Fruit fly (Drosophila melanogaster) ovary, adult (tissue): ENCODE measurements around the gene CG14441.

ENCODE experiments used
- CG17801 ChIP-seq: fragments of 200-800 bp; optimal IDR thresholded peaks from 2 replicates; lab custom pipeline; 2019; ENCODE audit warnings: missing biosample characterization, mild to moderate bottlenecking, missing genetic modification characterization, moderate library complexity; ENCODE audit not compliant: partially characterized antibody

CG14441 gene

dm6 chrX:6751964-6752363, 52.7 kb downstream of the CG14441 start:
- no peak for TF ChIP-seq CG17801 (GFP tag; lab: Kevin White, UChicago)

- no peak for TF ChIP-seq CG17801 (GFP tag; lab: Kevin White, UChicago)
Observed at dm6 chrX:6756175-6756718, 56.9 kb downstream of the CG14441 start, which contains the start of gene sov. Gene sov (plus strand): TSS chrX:6756322.

- no peak for TF ChIP-seq CG17801 (GFP tag; lab: Kevin White, UChicago)
Observed at dm6 chrX:6759184-6759965, 60.1 kb downstream of the CG14441 start.
